Fruit fly (Drosophila melanogaster) whole organism, prepupa: ENCODE data around the gene CG33687.

Experiments
- CG6276 ChIP-seq: fragments of 200-800 bp; sonication (Bioruptor generic); optimal IDR thresholded peaks from 2 replicates; lab custom pipeline; 2017; ENCODE audit warnings: missing biosample characterization, mild to moderate bottlenecking, missing genetic modification characterization
- Sox102F ChIP-seq: fragments of 200-800 bp; sonication (Bioruptor generic); optimal IDR thresholded peaks from 2 replicates; lab custom pipeline; 2016; ENCODE audit warnings: missing biosample characterization, mild to moderate bottlenecking, missing genetic modification characterization
- acj6 ChIP-seq: fragments of 200-800 bp; sonication (Bioruptor generic); optimal IDR thresholded peaks from 3 replicates; lab custom pipeline; 2016; ENCODE audit warnings: missing biosample characterization, missing genetic modification characterization
- spab ChIP-seq: fragments of 200-800 bp; sonication (Bioruptor generic); optimal IDR thresholded peaks from 2 replicates; lab custom pipeline; 2017; ENCODE audit warnings: missing biosample characterization, mild to moderate bottlenecking, missing genetic modification characterization, missing genetic modification reagents
- svp ChIP-seq: fragments of 200-800 bp; sonication (Bioruptor generic); peaks from one replicate; lab custom pipeline; 2016; ENCODE audit warnings: missing biosample characterization, missing genetic modification characterization

DNA sequence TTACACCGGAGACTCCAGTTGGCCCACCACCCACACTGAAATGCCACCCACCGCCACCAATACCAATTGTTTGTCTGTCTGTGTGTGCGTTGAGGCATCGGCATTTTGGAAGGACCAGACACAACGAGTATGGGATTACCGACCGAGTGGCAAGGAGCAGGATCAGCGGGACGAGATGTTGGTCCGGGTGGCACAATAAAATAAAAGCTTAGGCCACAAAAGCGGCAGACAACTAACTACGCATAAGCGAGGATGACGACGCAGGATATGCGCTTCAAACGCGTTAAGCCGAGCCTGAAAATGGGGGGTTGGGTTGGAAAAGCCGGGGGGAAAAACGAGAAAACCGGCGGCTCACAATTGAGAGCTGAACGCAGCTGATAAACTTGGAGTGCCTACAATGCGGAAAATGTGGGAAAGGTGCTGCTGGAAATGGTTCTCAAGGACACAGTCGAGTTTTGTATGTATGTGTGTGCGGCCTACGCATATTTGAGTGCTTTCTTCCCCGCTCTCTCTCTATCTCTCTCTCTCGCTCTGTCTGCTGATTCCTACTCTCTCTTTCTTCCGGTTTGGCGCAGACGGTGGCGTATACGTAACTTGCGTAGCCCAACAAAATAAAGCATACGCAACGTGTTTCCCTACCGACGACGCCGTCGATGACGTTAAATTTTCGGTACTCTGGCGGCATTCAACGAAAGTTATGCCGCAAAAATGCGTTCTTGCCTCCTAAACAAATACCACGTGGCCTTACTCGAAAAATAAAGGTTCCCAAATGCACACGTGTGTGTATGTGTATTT lies 4.9 kb upstream of the CG33687 start:
- TF ChIP-seq svp (GFP tag; lab: Kevin White, UChicago) (no peak), Sox102F (no peak), CG6276 (no peak), acj6 (GFP tag; lab: Kevin White, UChicago) (no peak), spab (GFP tag; lab: Kevin White, UChicago) (no peak)
